Fruit fly (Drosophila melanogaster) whole organism, embryonic: ENCODE measurements around the gene mol.

Experiments used
- BtbVII ChIP-seq: fragments of 200-800 bp; sonication (Bioruptor generic); optimal IDR thresholded peaks from 3 replicates; lab custom pipeline; 2017; ENCODE audit warnings: missing biosample characterization, mild to moderate bottlenecking, missing genetic modification characterization
- CG10321 ChIP-seq: fragments of 200-800 bp; sonication (Bioruptor generic); IDR thresholded peaks from 2 replicates; pipeline ENCODE4 v1.3.6; 2022; ENCODE audit warnings: missing biosample characterization, missing genetic modification characterization
- CG10366 ChIP-seq: fragments of 200-800 bp; sonication (Bioruptor generic); IDR thresholded peaks from 2 replicates; pipeline ENCODE4 v1.3.6; 2022; ENCODE audit warnings: missing biosample characterization, missing genetic modification characterization
- CG10543 ChIP-seq: fragments of 200-800 bp; sonication (Bioruptor generic); optimal IDR thresholded peaks from 3 replicates; lab custom pipeline; 2017; ENCODE audit warnings: missing biosample characterization, mild to moderate bottlenecking, missing genetic modification characterization, moderate library complexity
- CG11723 ChIP-seq: fragments of 200-800 bp; sonication (Bioruptor generic); optimal IDR thresholded peaks from 2 replicates; lab custom pipeline; 2017; ENCODE audit warnings: missing biosample characterization, mild to moderate bottlenecking, missing genetic modification characterization
- CG12071 ChIP-seq: fragments of 200-800 bp; sonication (Bioruptor generic); optimal IDR thresholded peaks from 3 replicates; lab custom pipeline; 2018; ENCODE audit warnings: missing biosample characterization, mild to moderate bottlenecking, missing genetic modification characterization
- CG13287 ChIP-seq: fragments of 200-800 bp; sonication (Bioruptor generic); IDR thresholded peaks from 2 replicates; pipeline ENCODE4 v1.3.6; 2022; ENCODE audit warnings: missing biosample characterization, missing genetic modification characterization; ENCODE audit not compliant: partially characterized antibody
- CG14710 ChIP-seq: fragments of 200-800 bp; sonication (Bioruptor generic); optimal IDR thresholded peaks from 3 replicates; lab custom pipeline; 2019; ENCODE audit warnings: missing biosample characterization, mild to moderate bottlenecking, missing genetic modification characterization, moderate library complexity
- CG14860 ChIP-seq: fragments of 200-800 bp; sonication (Bioruptor generic); IDR thresholded peaks from 3 replicates; pipeline ENCODE4 v1.3.6; 2022; ENCODE audit warnings: missing biosample characterization, missing genetic modification characterization; ENCODE audit not compliant: partially characterized antibody
- CG1647 ChIP-seq: fragments of 200-800 bp; sonication (Bioruptor generic); optimal IDR thresholded peaks from 3 replicates; lab custom pipeline; 2016; ENCODE audit warnings: missing biosample characterization, missing genetic modification characterization
- CG17802 ChIP-seq: fragments of 200-800 bp; sonication (Bioruptor generic); optimal IDR thresholded peaks from 2 replicates; lab custom pipeline; 2018; ENCODE audit warnings: missing biosample characterization, mild to moderate bottlenecking, missing genetic modification characterization, moderate library complexity
- CG18619 ChIP-seq: fragments of 200-800 bp; sonication (Bioruptor generic); optimal IDR thresholded peaks from 3 replicates; lab custom pipeline; 2017; ENCODE audit warnings: missing biosample characterization, mild to moderate bottlenecking, missing genetic modification characterization
- CG2120 ChIP-seq: fragments of 200-800 bp; sonication (Bioruptor generic); optimal IDR thresholded peaks from 3 replicates; lab custom pipeline; 2016; ENCODE audit warnings: missing biosample characterization, missing genetic modification characterization
- CG30403 ChIP-seq: fragments of 200-800 bp; sonication (Bioruptor generic); optimal IDR thresholded peaks from 3 replicates; lab custom pipeline; 2016; ENCODE audit warnings: missing biosample characterization, missing genetic modification characterization
- CG30431 ChIP-seq: fragments of 200-800 bp; sonication (Bioruptor generic); optimal IDR thresholded peaks from 2 replicates; lab custom pipeline; 2017; ENCODE audit warnings: missing biosample characterization, missing genetic modification characterization
- CG34224 ChIP-seq: fragments of 200-800 bp; sonication (Bioruptor generic); IDR thresholded peaks from 3 replicates; pipeline ENCODE4 v1.3.6; 2022; ENCODE audit warnings: missing biosample characterization, missing genetic modification characterization; ENCODE audit not compliant: partially characterized antibody
- CG4424 ChIP-seq: fragments of 200-800 bp; sonication (Bioruptor generic); optimal IDR thresholded peaks from 3 replicates; lab custom pipeline; 2016; ENCODE audit warnings: missing biosample characterization, missing genetic modification characterization
- CG6791 ChIP-seq: fragments of 200-800 bp; sonication (Bioruptor generic); IDR thresholded peaks from 3 replicates; pipeline ENCODE4 v1.3.6; 2022; ENCODE audit warnings: missing biosample characterization, missing genetic modification characterization; ENCODE audit not compliant: partially characterized antibody
- CG8765 ChIP-seq: fragments of 200-800 bp; sonication (Bioruptor generic); IDR thresholded peaks from 2 replicates; pipeline ENCODE4 v1.3.6; 2022; ENCODE audit warnings: missing biosample characterization, missing genetic modification characterization
- CG9609 ChIP-seq: fragments of 200-800 bp; sonication (Bioruptor generic); optimal IDR thresholded peaks from 3 replicates; lab custom pipeline; 2016; ENCODE audit warnings: missing biosample characterization, missing genetic modification characterization
- CG9817 ChIP-seq: fragments of 200-800 bp; sonication (Bioruptor generic); optimal IDR thresholded peaks from 2 replicates; lab custom pipeline; 2018; ENCODE audit warnings: missing biosample characterization, mild to moderate bottlenecking, missing genetic modification characterization, moderate library complexity
- CG9932 ChIP-seq: fragments of 200-800 bp; sonication (Bioruptor generic); IDR thresholded peaks from 2 replicates; pipeline ENCODE4 v1.3.6; 2022; ENCODE audit warnings: missing biosample characterization, missing genetic modification characterization
- Dbx ChIP-seq: fragments of 200-800 bp; sonication (Bioruptor generic); IDR thresholded peaks from 3 replicates; pipeline ENCODE4 v1.3.6; 2022; ENCODE audit warnings: missing biosample characterization, missing genetic modification characterization
- Dek ChIP-seq: fragments of 200-800 bp; sonication (Bioruptor generic); optimal IDR thresholded peaks from 3 replicates; lab custom pipeline; 2019; ENCODE audit warnings: missing biosample characterization, mild to moderate bottlenecking, missing genetic modification characterization, moderate library complexity
- Doc2 ChIP-seq: fragments of 200-800 bp; sonication (Bioruptor generic); IDR thresholded peaks from 2 replicates; pipeline ENCODE4 v1.3.6; 2022; ENCODE audit warnings: missing biosample characterization, missing genetic modification characterization
- Ets65A ChIP-seq: fragments of 200-800 bp; sonication (Bioruptor generic); peaks from one replicate; lab custom pipeline; 2016; ENCODE audit warnings: missing biosample characterization, missing genetic modification characterization
- HLH54F ChIP-seq: fragments of 200-800 bp; sonication (Bioruptor generic); optimal IDR thresholded peaks from 3 replicates; lab custom pipeline; 2016; ENCODE audit warnings: missing biosample characterization, missing genetic modification characterization
- Myb ChIP-seq: fragments of 200-800 bp; sonication (Bioruptor generic); optimal IDR thresholded peaks from 2 replicates; lab custom pipeline; 2016; ENCODE audit warnings: missing biosample characterization, missing genetic modification characterization
- Sin3A ChIP-seq: fragments of >200 bp; optimal IDR thresholded peaks from 2 replicates; lab custom pipeline; 2018
- Ssrp ChIP-seq: fragments of 200-800 bp; sonication (Bioruptor generic); optimal IDR thresholded peaks from 2 replicates; lab custom pipeline; 2018; ENCODE audit warnings: missing biosample characterization, mild to moderate bottlenecking, missing genetic modification characterization, moderate library complexity
- az2 ChIP-seq: fragments of 200-800 bp; sonication (Bioruptor generic); optimal IDR thresholded peaks from 3 replicates; lab custom pipeline; 2016; ENCODE audit warnings: missing biosample characterization, missing genetic modification characterization
- bcd ChIP-seq: fragments of 200-800 bp; sonication (Bioruptor generic); optimal IDR thresholded peaks from 2 replicates; lab custom pipeline; 2017; ENCODE audit warnings: missing biosample characterization, mild to moderate bottlenecking, missing genetic modification characterization
- bigmax ChIP-seq: fragments of 200-800 bp; sonication (Bioruptor generic); optimal IDR thresholded peaks from 2 replicates; lab custom pipeline; 2018; ENCODE audit warnings: missing biosample characterization, mild to moderate bottlenecking, missing genetic modification characterization
- caup ChIP-seq: fragments of 200-800 bp; sonication (Bioruptor generic); optimal IDR thresholded peaks from 3 replicates; lab custom pipeline; 2017; ENCODE audit warnings: missing biosample characterization, mild to moderate bottlenecking, missing genetic modification characterization, moderate library complexity; ENCODE audit not compliant: severe bottlenecking
- cg ChIP-seq: fragments of 200-800 bp; sonication (Bioruptor generic); optimal IDR thresholded peaks from 3 replicates; lab custom pipeline; 2019; ENCODE audit warnings: missing biosample characterization, mild to moderate bottlenecking, missing genetic modification characterization, moderate library complexity
- croc ChIP-seq: fragments of 200-800 bp; sonication (Bioruptor generic); conservative IDR thresholded peaks from 3 replicates; pipeline ENCODE4 v1.3.6; 2022; ENCODE audit warnings: missing biosample characterization, missing genetic modification characterization
- dmrt11E ChIP-seq: fragments of 200-800 bp; sonication (Bioruptor generic); optimal IDR thresholded peaks from 3 replicates; lab custom pipeline; 2018; ENCODE audit warnings: missing biosample characterization, mild to moderate bottlenecking, missing genetic modification characterization, moderate library complexity
- hkb ChIP-seq, 2 experiments: fragments of 200-800 bp in 1 of 2; fragments of >200 bp in 1 of 2; sonication (Bioruptor generic) in 1 of 2; IDR thresholded peaks in 1 of 2; optimal IDR thresholded peaks in 1 of 2; 2 replicates each; pipeline versions ENCODE4 v1.3.6 to Lab custom; 2017 to 2022; ENCODE audit warnings: missing biosample characterization in 1 of 2, missing genetic modification characterization in 1 of 2
- ind ChIP-seq: fragments of 200-800 bp; sonication (Bioruptor generic); optimal IDR thresholded peaks from 3 replicates; lab custom pipeline; 2016; ENCODE audit warnings: missing biosample characterization, missing genetic modification characterization
- lilli ChIP-seq: fragments of 200-800 bp; sonication (Bioruptor generic); optimal IDR thresholded peaks from 3 replicates; lab custom pipeline; 2016; ENCODE audit warnings: missing biosample characterization, missing genetic modification characterization
- mam ChIP-seq: fragments of 200-800 bp; sonication (Bioruptor generic); optimal IDR thresholded peaks from 3 replicates; lab custom pipeline; 2016; ENCODE audit warnings: missing biosample characterization, missing genetic modification characterization
- nmo ChIP-seq: fragments of 200-800 bp; sonication (Bioruptor generic); optimal IDR thresholded peaks from 2 replicates; lab custom pipeline; 2018; ENCODE audit warnings: missing biosample characterization, mild to moderate bottlenecking, missing genetic modification characterization, moderate library complexity
- phol ChIP-seq: fragments of 200-800 bp; sonication (Bioruptor generic); optimal IDR thresholded peaks from 3 replicates; lab custom pipeline; 2018; ENCODE audit warnings: missing biosample characterization, mild to moderate bottlenecking, missing genetic modification characterization, moderate library complexity
- pnt ChIP-seq: fragments of 200-800 bp; sonication (Bioruptor generic); optimal IDR thresholded peaks from 3 replicates; lab custom pipeline; 2016; ENCODE audit warnings: missing biosample characterization, missing genetic modification characterization
- ranshi ChIP-seq: fragments of 200-800 bp; sonication (Bioruptor generic); IDR thresholded peaks from 2 replicates; pipeline ENCODE4 v1.3.6; 2022; ENCODE audit warnings: missing biosample characterization, missing genetic modification characterization
- shn ChIP-seq: fragments of 200-800 bp; sonication (Bioruptor generic); optimal IDR thresholded peaks from 3 replicates; lab custom pipeline; 2016; ENCODE audit warnings: missing biosample characterization, missing genetic modification characterization
- slbo ChIP-seq: fragments of 200-800 bp; sonication (Bioruptor generic); IDR thresholded peaks from 2 replicates; pipeline ENCODE4 v1.3.6; 2022; ENCODE audit warnings: missing biosample characterization, missing genetic modification characterization
- trem ChIP-seq: fragments of 200-800 bp; optimal IDR thresholded peaks from 3 replicates; lab custom pipeline; 2019; ENCODE audit warnings: missing biosample characterization, mild to moderate bottlenecking, missing genetic modification characterization, moderate library complexity
- vnd ChIP-seq: fragments of 200-800 bp; sonication (Bioruptor generic); IDR thresholded peaks from 3 replicates; pipeline ENCODE4 v1.3.6; 2022; ENCODE audit warnings: missing biosample characterization, missing genetic modification characterization; ENCODE audit not compliant: partially characterized antibody
- zen2 ChIP-seq: fragments of 200-800 bp; sonication (Bioruptor generic); IDR thresholded peaks from 3 replicates; pipeline ENCODE4 v1.3.6; 2022; ENCODE audit warnings: missing biosample characterization, missing genetic modification characterization; ENCODE audit not compliant: partially characterized antibody

Gene mol

DNA sequence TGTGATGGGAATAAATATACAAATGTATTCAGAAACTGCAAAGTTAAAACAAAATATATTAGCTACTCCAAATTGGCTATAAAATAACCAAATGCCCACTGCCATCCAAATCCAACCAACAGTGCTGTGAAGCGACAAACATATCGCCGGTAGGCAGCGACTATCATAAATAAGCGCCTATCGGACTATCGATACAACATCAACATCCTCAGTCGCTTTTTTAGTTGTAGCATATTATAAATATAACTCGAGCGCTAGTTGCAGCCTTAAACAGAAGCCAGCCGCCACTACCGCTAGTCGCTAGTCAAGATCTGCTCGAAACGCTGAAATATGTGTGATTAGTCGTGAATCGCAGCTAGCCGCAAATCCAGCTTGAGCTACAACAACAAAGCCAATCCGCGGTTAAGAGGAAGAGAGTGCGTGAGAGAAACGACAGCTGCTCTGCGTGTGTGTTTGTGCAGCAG is 42.0 kb upstream of the mol start (continued):
- TF ChIP-seq lilli (GFP tag; lab: Kevin White, UChicago) (peak; percentile 44), Doc2 (GFP tag; lab: Robert Waterston, UW) (no peak), CG4424 (GFP tag; lab: Kevin White, UChicago) (peak; percentile 28), CG10543 (GFP tag; lab: Kevin White, UChicago) (peak; percentile 9), CG9932 (GFP tag; lab: Robert Waterston, UW) (peak; percentile 84), BtbVII (GFP tag; lab: Kevin White, UChicago) (no peak), CG14710 (tag; lab: Kevin White, UChicago) (peak; percentile 25), Myb (peak; percentile 19), ind (GFP tag; lab: Kevin White, UChicago) (peak; percentile 15), ranshi (GFP tag; lab: Robert Waterston, UW) (0 out of 2 replicates have a peak, but pooled peaks have one; percentile 47), nmo (GFP tag; lab: Kevin White, UChicago) (peak; percentile 41), caup (GFP tag; lab: Kevin White, UChicago) (peak; percentile 21), cg (GFP tag; lab: Kevin White, UChicago) (peak; percentile 55), CG9609 (GFP tag; lab: Kevin White, UChicago) (peak; percentile 34), CG14860 (GFP tag; lab: Robert Waterston, UW) (peak; percentile 78), CG10366 (GFP tag; lab: Robert Waterston, UW) (0 out of 2 replicates have a peak, but pooled peaks have one; percentile 15), bigmax (peak; percentile 2), CG30431 (GFP tag; lab: Kevin White, UChicago) (no peak), trem (tag; lab: Kevin White, UChicago) (peak; percentile 58), Dbx (GFP tag; lab: Robert Waterston, UW) (peak; percentile 58; the same call in 2 of the 3 replicates), phol (tag; lab: Kevin White, UChicago) (peak; percentile 47), CG11723 (GFP tag; lab: Kevin White, UChicago) (no peak), slbo (peak; percentile 79), CG18619 (GFP tag; lab: Kevin White, UChicago) (peak; percentile 31), zen2 (GFP tag; lab: Robert Waterston, UW) (peak; percentile 88), Dek (tag; lab: Kevin White, UChicago) (peak; percentile 40), CG17802 (tag; lab: Kevin White, UChicago) (no peak), dmrt11E (tag; lab: Kevin White, UChicago) (peak; percentile 24), CG12071 (GFP tag; lab: Kevin White, UChicago) (no peak), CG9817 (peak; percentile 61), pnt (GFP tag; lab: Kevin White, UChicago) (no peak), vnd (GFP tag; lab: Robert Waterston, UW) (peak; percentile 83), shn (GFP tag; lab: Kevin White, UChicago) (peak; percentile 39), HLH54F (peak; percentile 23), Ssrp (no peak), CG8765 (peak; percentile 41; the same call in 1 of the 2 replicates), CG10321 (GFP tag; lab: Robert Waterston, UW) (no peak), mam (GFP tag; lab: Kevin White, UChicago) (peak; percentile 46), CG1647 (GFP tag; lab: Kevin White, UChicago) (peak; percentile 48), Sin3A (peak; percentile 77), CG30403 (GFP tag; lab: Kevin White, UChicago) (peak; percentile 17), Ets65A (GFP tag; lab: Kevin White, UChicago) (peak; percentile 86), az2 (no peak), hkb (optimal IDR thresholded peaks at IDR 0.05; lab: Kevin White, UChicago) (peak; percentile 40), hkb (GFP tag; IDR thresholded peaks at IDR 0.05; lab: Robert Waterston, UW) (no peak), bcd (GFP tag; lab: Kevin White, UChicago) (peak; percentile 55), CG13287 (GFP tag; lab: Robert Waterston, UW) (peak; percentile 81), CG6791 (GFP tag; lab: Robert Waterston, UW) (peak; percentile 93), croc (GFP tag; lab: Robert Waterston, UW) (no peak), CG34224 (peak; percentile 75), CG2120 (GFP tag; lab: Kevin White, UChicago) (peak; percentile 60)
